Worm (Caenorhabditis elegans) whole organism, late embryonic: Measurements from ENCODE around the gene T22E5.6.

Experiments used
- C08G9.2 ChIP-seq: sonication (generic microtip); optimal IDR thresholded peaks from 2 replicates; lab custom pipeline; 2016; ENCODE audit warnings: mild to moderate bottlenecking, missing genetic modification characterization, moderate library complexity, missing compliant biosample characterization
- C38D4.7 ChIP-seq: fragments of 200-800 bp; sonication (Bioruptor generic); optimal IDR thresholded peaks from 2 replicates; lab custom pipeline; 2018; ENCODE audit warnings: mild to moderate bottlenecking, missing genetic modification characterization, moderate library complexity, missing compliant biosample characterization
- K02D7.2 ChIP-seq: sonication (generic microtip); optimal IDR thresholded peaks from 2 replicates; lab custom pipeline; 2017; ENCODE audit warnings: mild to moderate bottlenecking, missing genetic modification characterization, missing compliant biosample characterization
- K09A11.1 ChIP-seq: sonication (generic microtip); optimal IDR thresholded peaks from 2 replicates; lab custom pipeline; 2017; ENCODE audit warnings: antibody characterized with exemption, mild to moderate bottlenecking, missing genetic modification characterization, missing compliant biosample characterization; ENCODE audit not compliant: insufficient read depth
- T23F11.4 ChIP-seq: fragments of 200-800 bp; sonication (Bioruptor generic); optimal IDR thresholded peaks from 2 replicates; lab custom pipeline; 2018; ENCODE audit warnings: mild to moderate bottlenecking, missing genetic modification characterization, missing compliant biosample characterization
- ceh-14 ChIP-seq: sonication (generic microtip); optimal IDR thresholded peaks from 2 replicates; lab custom pipeline; 2016; ENCODE audit warnings: missing genotype, missing genetic modification characterization, missing compliant biosample characterization
- ceh-18 ChIP-seq: sonication (generic microtip); optimal IDR thresholded peaks from 2 replicates; lab custom pipeline; 2016; ENCODE audit warnings: missing genetic modification characterization, missing compliant biosample characterization
- ceh-22 ChIP-seq: sonication (generic microtip); optimal IDR thresholded peaks from 2 replicates; lab custom pipeline; 2017; ENCODE audit warnings: missing biosample characterization, missing genetic modification characterization
- ceh-30 ChIP-seq: fragments of 150-350 bp; optimal IDR thresholded peaks from 2 replicates; lab custom pipeline; 2014; ENCODE audit warnings: missing biosample characterization, missing genetic modification characterization
- ceh-45 ChIP-seq: fragments of 200-800 bp; sonication (Bioruptor generic); IDR thresholded peaks from 2 replicates; pipeline ENCODE4 v1.3.6; 2022; ENCODE audit warnings: missing genetic modification reagents, missing genetic modification characterization, missing compliant biosample characterization
- che-1 ChIP-seq: sonication (generic microtip); optimal IDR thresholded peaks from 2 replicates; lab custom pipeline; 2016; ENCODE audit warnings: mild to moderate bottlenecking, missing genetic modification characterization, missing compliant biosample characterization
- dve-1 ChIP-seq: sonication (generic microtip); optimal IDR thresholded peaks from 2 replicates; lab custom pipeline; 2017; ENCODE audit warnings: antibody characterized with exemption, mild to moderate bottlenecking, missing genetic modification characterization, missing compliant biosample characterization
- elt-2 ChIP-seq: sonication (generic microtip); optimal IDR thresholded peaks from 2 replicates; lab custom pipeline; 2016; ENCODE audit warnings: missing genetic modification reagents, missing genetic modification characterization, missing compliant biosample characterization
- elt-4 ChIP-seq: sonication (generic microtip); optimal IDR thresholded peaks from 2 replicates; lab custom pipeline; 2016; ENCODE audit warnings: missing genetic modification characterization, missing compliant biosample characterization
- ets-4 ChIP-seq: sonication (generic microtip); optimal IDR thresholded peaks from 2 replicates; lab custom pipeline; 2016; ENCODE audit warnings: missing genetic modification characterization, missing compliant biosample characterization
- fax-1 ChIP-seq: sonication (generic microtip); optimal IDR thresholded peaks from 2 replicates; lab custom pipeline; 2016; ENCODE audit warnings: missing genotype, missing genetic modification characterization, missing compliant biosample characterization
- fkh-10 ChIP-seq: fragments of 150-350 bp; optimal IDR thresholded peaks from 2 replicates; lab custom pipeline; 2014; ENCODE audit warnings: missing biosample characterization, missing genetic modification reagents, missing genetic modification characterization
- hlh-15 ChIP-seq: sonication (generic microtip); optimal IDR thresholded peaks from 2 replicates; lab custom pipeline; 2016; ENCODE audit warnings: missing genetic modification characterization, missing compliant biosample characterization
- hlh-8 ChIP-seq: sonication (generic microtip); optimal IDR thresholded peaks from 2 replicates; lab custom pipeline; 2016; ENCODE audit warnings: missing genotype, missing genetic modification characterization, missing compliant biosample characterization
- madf-2 ChIP-seq: sonication (generic microtip); optimal IDR thresholded peaks from 2 replicates; lab custom pipeline; 2017; ENCODE audit warnings: missing genetic modification characterization, missing compliant biosample characterization
- mec-3 ChIP-seq: sonication (generic microtip); optimal IDR thresholded peaks from 2 replicates; lab custom pipeline; 2016; ENCODE audit warnings: borderline replicate concordance, missing genetic modification characterization, missing compliant biosample characterization
- nfya-1 ChIP-seq: sonication (generic microtip); optimal IDR thresholded peaks from 2 replicates; lab custom pipeline; 2017; ENCODE audit warnings: missing genetic modification characterization, mild to moderate bottlenecking, missing compliant biosample characterization, antibody characterized with exemption, moderate library complexity
- nhr-11 ChIP-seq: fragments of 150-350 bp; optimal IDR thresholded peaks from 2 replicates; lab custom pipeline; 2014; ENCODE audit warnings: missing biosample characterization, missing genetic modification characterization
- npax-4 ChIP-seq: sonication (generic microtip); optimal IDR thresholded peaks from 2 replicates; lab custom pipeline; 2016; ENCODE audit warnings: missing genetic modification characterization, missing compliant biosample characterization
- odd-2 ChIP-seq: sonication (generic microtip); optimal IDR thresholded peaks from 2 replicates; lab custom pipeline; 2017; ENCODE audit warnings: antibody characterized with exemption, mild to moderate bottlenecking, missing genetic modification characterization, missing compliant biosample characterization
- pag-3 ChIP-seq: sonication (generic microtip); optimal IDR thresholded peaks from 2 replicates; lab custom pipeline; 2016; ENCODE audit warnings: missing compliant biosample characterization, missing genetic modification characterization, borderline replicate concordance
- pat-9 ChIP-seq: fragments of 200-800 bp; sonication (Bioruptor generic); optimal IDR thresholded peaks from 2 replicates; lab custom pipeline; 2018; ENCODE audit warnings: mild to moderate bottlenecking, missing genetic modification characterization, moderate library complexity, missing compliant biosample characterization
- pax-1 ChIP-seq: fragments of 150-350 bp; optimal IDR thresholded peaks from 2 replicates; lab custom pipeline; 2014; ENCODE audit warnings: missing biosample characterization, missing genetic modification characterization
- pros-1 ChIP-seq: fragments of 150-350 bp; optimal IDR thresholded peaks from 2 replicates; lab custom pipeline; 2014; ENCODE audit warnings: missing biosample characterization, missing genetic modification reagents, missing genetic modification characterization
- rnt-1 ChIP-seq: sonication (generic microtip); optimal IDR thresholded peaks from 2 replicates; lab custom pipeline; 2016; ENCODE audit warnings: missing genetic modification characterization, missing compliant biosample characterization
- sox-4 ChIP-seq: sonication (generic microtip); optimal IDR thresholded peaks from 2 replicates; lab custom pipeline; 2017; ENCODE audit warnings: mild to moderate bottlenecking, missing genetic modification characterization, inconsistent platforms, missing compliant biosample characterization
- syd-9 ChIP-seq: sonication (generic microtip); optimal IDR thresholded peaks from 2 replicates; lab custom pipeline; 2016; ENCODE audit warnings: mild to moderate bottlenecking, missing genetic modification characterization, moderate library complexity, missing compliant biosample characterization
- tbx-7 ChIP-seq: sonication (generic microtip); optimal IDR thresholded peaks from 2 replicates; lab custom pipeline; 2016; ENCODE audit warnings: missing genotype, missing genetic modification characterization, missing compliant biosample characterization
- ttx-3 ChIP-seq: sonication (generic microtip); optimal IDR thresholded peaks from 2 replicates; lab custom pipeline; 2016; ENCODE audit warnings: missing genetic modification reagents, missing genetic modification characterization, missing compliant biosample characterization
- unc-3 ChIP-seq, 2 experiments: fragments of 200-800 bp in 1 of 2; sonication (Bioruptor generic) in 1 of 2; sonication (generic microtip) in 1 of 2; conservative IDR thresholded peaks in 1 of 2; optimal IDR thresholded peaks in 1 of 2; 2 replicates each; pipeline versions ENCODE4 v1.3.6 to Lab custom; 2016 to 2022; ENCODE audit warnings: missing compliant biosample characterization in 2 of 2, missing genetic modification characterization in 2 of 2, missing genetic modification reagents in 1 of 2
- unc-42 ChIP-seq: sonication (generic microtip); optimal IDR thresholded peaks from 2 replicates; lab custom pipeline; 2016; ENCODE audit warnings: missing genotype, missing genetic modification characterization, missing compliant biosample characterization
- unc-55 ChIP-seq: sonication (generic microtip); optimal IDR thresholded peaks from 2 replicates; lab custom pipeline; 2017; ENCODE audit warnings: missing biosample characterization, missing genetic modification reagents, missing genetic modification characterization
- ztf-16 ChIP-seq: sonication (generic microtip); optimal IDR thresholded peaks from 2 replicates; lab custom pipeline; 2017; ENCODE audit warnings: missing genetic modification characterization, missing compliant biosample characterization

The T22E5.6 gene

DNA sequence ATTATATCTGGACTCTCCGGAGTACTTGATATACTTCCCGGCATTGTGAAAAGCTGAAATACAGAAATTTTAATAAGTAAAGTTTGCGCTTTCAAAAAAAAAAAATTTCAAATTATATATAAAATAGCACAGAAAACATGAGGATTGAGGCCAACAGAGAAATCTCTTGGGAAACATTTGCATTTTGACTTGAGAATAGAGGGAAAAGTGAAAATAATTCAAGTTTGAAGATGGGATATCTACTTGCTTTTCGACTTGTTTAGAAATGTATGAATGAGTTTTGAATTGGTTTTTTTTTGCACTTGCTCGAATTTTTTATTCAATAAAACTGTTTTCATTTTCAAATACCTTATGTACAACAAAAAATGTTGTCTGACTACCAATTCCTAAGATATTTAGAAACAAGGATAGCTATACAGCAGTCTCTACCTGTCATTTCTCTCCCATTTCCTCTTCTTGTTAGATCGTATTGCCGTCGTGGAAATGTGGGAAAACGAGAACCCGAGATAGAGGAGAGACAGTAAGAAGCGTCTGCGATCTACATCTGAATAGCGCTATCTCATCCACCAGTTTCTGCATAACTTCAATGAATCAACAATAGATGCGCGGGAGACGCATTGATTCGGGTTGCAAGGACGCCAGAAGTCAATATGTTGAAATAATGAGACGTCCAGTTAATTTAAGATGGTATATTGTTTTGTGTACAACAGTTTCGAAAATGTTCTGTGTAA lies at the start of gene T22E5.6:
T22E5.6 (minus strand) TSS at position 51 of the 731 bp plus-strand sequence.
- TF ChIP-seq tbx-7 (no peak), dve-1 (tag; lab: Kevin White, UChicago) (no peak), ceh-22 (tag; lab: Kevin White, UChicago) (no peak), nhr-11 (tag; lab: Kevin White, UChicago) (no peak), elt-2 (tag; lab: Kevin White, UChicago) (no peak), ceh-45 (no peak), pros-1 (tag; lab: Kevin White, UChicago) (no peak), ets-4 (no peak), ceh-14 (tag; lab: Kevin White, UChicago) (no peak), unc-55 (GFP tag; lab: Kevin White, UChicago) (no peak), rnt-1 (no peak)

DNA sequence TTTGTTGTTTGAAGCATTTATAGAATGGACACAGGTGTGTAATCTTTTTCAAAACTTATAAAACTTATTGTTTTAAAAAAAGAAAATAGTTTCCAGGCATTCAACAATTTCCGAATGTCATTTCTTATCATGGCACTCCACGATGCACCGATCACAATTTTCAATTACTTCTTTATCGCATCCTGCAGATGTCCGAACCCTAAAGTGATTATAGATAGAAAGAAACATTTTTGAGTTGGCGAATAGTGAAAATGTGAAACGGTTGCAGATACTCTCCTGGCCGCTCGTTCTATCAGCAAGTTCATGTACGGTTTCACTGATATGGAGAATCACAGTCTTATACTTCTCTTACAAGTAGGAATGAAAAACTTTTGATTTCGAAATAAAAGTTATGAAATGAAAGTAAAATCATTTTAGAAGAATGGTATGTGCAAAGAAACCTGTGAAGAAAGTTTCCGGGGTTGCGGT lies 46.8 kb upstream of the T22E5.6 start, which contains the start of gene C15B12.2:
C15B12.2 (plus strand) TSS at position 418 of the 468 bp plus-strand sequence.
- no peak for TF ChIP-seq K02D7.2 (tag; lab: Kevin White, UChicago)
- TF ChIP-seq odd-2 (tag; lab: Kevin White, UChicago), result no peak
- no peak for TF ChIP-seq nfya-1 (tag; lab: Kevin White, UChicago)
- TF ChIP-seq pat-9 (tag; lab: Kevin White, UChicago), result no peak
- TF ChIP-seq madf-2 (tag; lab: Kevin White, UChicago), result no peak

DNA sequence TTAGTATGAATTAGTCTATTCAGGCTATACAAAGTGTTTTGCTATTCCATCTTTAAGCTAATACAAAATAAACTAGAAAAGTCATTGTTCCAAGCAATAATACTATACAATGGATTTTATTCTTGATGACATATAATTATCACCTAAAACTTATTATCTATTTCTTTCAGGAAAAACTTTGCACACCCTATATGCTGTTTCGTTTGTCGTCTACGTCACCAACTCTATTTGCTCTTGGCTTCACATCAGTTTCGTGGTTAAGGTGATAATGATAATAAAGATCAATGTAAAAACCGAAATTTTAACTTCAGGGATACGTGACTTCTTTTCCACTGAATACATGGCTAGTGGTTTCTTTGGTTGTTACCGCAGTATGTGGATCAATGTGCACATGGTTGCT lies 46.3 kb upstream of the T22E5.6 start:
- no peak for TF ChIP-seq C08G9.2
- TF ChIP-seq unc-3 (GFP tag; conservative IDR thresholded peaks at IDR 0.05; lab: Robert Waterston, UW), result no peak
- no peak for TF ChIP-seq unc-3 (tag; optimal IDR thresholded peaks at IDR 0.05; lab: Kevin White, UChicago)
- TF ChIP-seq fkh-10 (GFP tag; lab: Kevin White, UChicago), result no peak
- no peak for TF ChIP-seq K09A11.1 (tag; lab: Kevin White, UChicago)
- TF ChIP-seq pax-1 (tag; lab: Kevin White, UChicago), result no peak
- no peak for TF ChIP-seq elt-4 (tag; lab: Kevin White, UChicago)
- TF ChIP-seq unc-42 (tag; lab: Kevin White, UChicago), result no peak
- no peak for TF ChIP-seq ztf-16 (tag; lab: Kevin White, UChicago)
- TF ChIP-seq nfya-1 (tag; lab: Kevin White, UChicago), result no peak
- TF ChIP-seq hlh-15 (tag; lab: Kevin White, UChicago), result no peak
- TF ChIP-seq pag-3 (tag; lab: Kevin White, UChicago), result no peak
- TF ChIP-seq syd-9, result no peak
- no peak for TF ChIP-seq sox-4
- TF ChIP-seq dve-1 (tag; lab: Kevin White, UChicago), result no peak
- TF ChIP-seq che-1 (tag; lab: Kevin White, UChicago), result no peak

DNA sequence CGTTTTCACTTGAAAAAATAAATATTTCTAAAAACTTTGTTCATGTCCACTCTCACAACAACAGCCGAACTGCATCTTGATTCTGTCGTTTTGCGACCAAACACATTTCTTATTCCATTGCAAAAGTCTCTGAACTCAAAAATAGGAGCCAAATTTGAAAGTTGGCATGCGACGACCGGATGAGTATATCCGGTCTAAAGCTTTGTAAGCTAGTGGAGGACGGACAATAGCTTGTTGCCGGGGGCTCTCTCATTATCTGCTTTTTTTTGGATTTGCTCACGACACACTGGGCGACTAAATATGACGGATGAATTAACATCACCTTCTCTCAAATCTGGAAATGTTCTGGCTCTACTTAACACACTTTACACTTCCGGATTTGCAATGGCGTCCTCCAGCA lies 45.5 kb upstream of the T22E5.6 start, which contains the start of gene K04E7.1:
K04E7.1 (plus strand) TSS at position 301 of the 400 bp plus-strand sequence.
- no peak for TF ChIP-seq T23F11.4 (GFP tag; lab: Kevin White, UChicago)
- TF ChIP-seq npax-4 (tag; lab: Kevin White, UChicago), result no peak
- TF ChIP-seq elt-2 (tag; lab: Kevin White, UChicago), result no peak
- no peak for TF ChIP-seq pax-1 (tag; lab: Kevin White, UChicago)
- TF ChIP-seq ceh-22 (tag; lab: Kevin White, UChicago), result no peak
- TF ChIP-seq C08G9.2, result no peak
- TF ChIP-seq unc-3 (GFP tag; conservative IDR thresholded peaks at IDR 0.05; lab: Robert Waterston, UW), result no peak
- TF ChIP-seq unc-3 (tag; optimal IDR thresholded peaks at IDR 0.05; lab: Kevin White, UChicago), result no peak
- TF ChIP-seq ceh-18 (tag; lab: Kevin White, UChicago), result no peak
- TF ChIP-seq mec-3 (tag; lab: Kevin White, UChicago), result no peak
- TF ChIP-seq ceh-30 (tag; lab: Kevin White, UChicago), result no peak
- TF ChIP-seq hlh-8, result no peak
- no peak for TF ChIP-seq C38D4.7 (GFP tag; lab: Kevin White, UChicago)
- no peak for TF ChIP-seq fax-1
- TF ChIP-seq ttx-3 (tag; lab: Kevin White, UChicago), result no peak
- TF ChIP-seq, all 69 proteins: peak for 0
